Fruit fly (Drosophila melanogaster) whole organism: ENCODE measurements around the gene Sirt4.

Source experiments
- pan ChIP-seq: fragments of >200 bp; optimal IDR thresholded peaks from 2 replicates; lab custom pipeline; 2017
- psq ChIP-seq: fragments of >200 bp; optimal IDR thresholded peaks from 2 replicates; lab custom pipeline; 2017

dm6 chrX:5671537-5672029, 5.8 kb upstream of the Sirt4 start, which contains the start of gene Rab18:
- TF ChIP-seq pan (no peak), psq (lab: Kevin White, UChicago) (no peak)
